Worm (Caenorhabditis elegans): ENCODE results near the gene H23L24.4.

Gene H23L24.4

DNA sequence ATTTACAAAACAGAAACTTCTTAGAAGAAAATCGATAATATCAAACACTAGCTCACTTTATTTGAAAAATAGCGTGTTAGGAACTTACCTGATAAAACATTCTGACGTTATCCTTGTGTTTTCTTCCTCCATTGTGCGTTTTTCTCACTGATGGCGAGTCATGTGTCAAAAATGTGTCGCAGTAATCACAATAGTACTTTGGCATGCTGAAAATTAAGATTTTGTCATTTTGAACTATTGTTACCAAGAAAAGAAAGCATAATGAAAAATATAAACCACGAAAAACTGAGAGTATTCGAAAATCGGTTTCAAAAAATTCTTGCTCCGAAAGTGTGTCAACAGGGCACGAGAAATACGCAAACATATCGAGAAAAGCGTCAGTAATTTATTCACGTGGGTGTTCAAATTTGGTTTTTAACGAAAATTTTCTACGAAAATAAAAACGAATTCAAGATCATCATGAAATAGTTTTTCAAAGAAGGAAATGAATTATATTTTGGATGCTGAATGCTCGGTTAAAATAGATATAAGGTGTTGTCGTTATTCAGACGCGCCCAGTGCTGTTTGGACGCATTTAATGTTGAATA lies 17.7 kb downstream of the H23L24.4 start, which contains the start of gene snrp-3:
TSS of gene snrp-3 (minus strand) at position 206 of the 587 bp plus-strand sequence.
- TF ChIP-seq nfya-1 (tag; optimal IDR thresholded peaks at IDR 0.05) = peak; percentile 63
- no peak for TF ChIP-seq ceh-2 (tag; optimal IDR thresholded peaks at IDR 0.05)
- TF ChIP-seq ceh-31 (tag; optimal IDR thresholded peaks at IDR 0.05) = no peak
- TF ChIP-seq sdc-2 (tag; optimal IDR thresholded peaks at IDR 0.05) = no peak
- TF ChIP-seq dve-1 (tag; optimal IDR thresholded peaks at IDR 0.05) = peak; percentile 19
- no peak for TF ChIP-seq sox-4 (tag; optimal IDR thresholded peaks at IDR 0.05)
- TF ChIP-seq fax-1 (tag; optimal IDR thresholded peaks at IDR 0.05) = no peak
- TF ChIP-seq tbx-2 (tag; optimal IDR thresholded peaks at IDR 0.05) = peak; percentile 8
- TF ChIP-seq pax-1 (tag; optimal IDR thresholded peaks at IDR 0.05) = no peak
- peak; percentile 56 for TF ChIP-seq unc-42 (tag; optimal IDR thresholded peaks at IDR 0.05)
- TF ChIP-seq ceh-18 (tag; optimal IDR thresholded peaks at IDR 0.05) = peak; percentile 60
- TF ChIP-seq ttx-3 (tag; optimal IDR thresholded peaks at IDR 0.05) = no peak
- no peak for TF ChIP-seq ceh-24 (tag; optimal IDR thresholded peaks at IDR 0.05)
- TF ChIP-seq ref-2 (tag; optimal IDR thresholded peaks at IDR 0.05) = no peak
- TF ChIP-seq Y22D7AL.16 (tag; optimal IDR thresholded peaks at IDR 0.05) = no peak
- peak; percentile 12 for TF ChIP-seq ceh-14 (tag; optimal IDR thresholded peaks at IDR 0.05)
- TF ChIP-seq hlh-30 (tag; optimal IDR thresholded peaks at IDR 0.05; ENCODE audit: insufficient read depth) = peak; percentile 80
- no peak for TF ChIP-seq syd-9 (tag; optimal IDR thresholded peaks at IDR 0.05)
- no peak for TF ChIP-seq unc-86 (tag; optimal IDR thresholded peaks at IDR 0.05)
- TF ChIP-seq hlh-15 (tag; optimal IDR thresholded peaks at IDR 0.05) = no peak
- no peak for TF ChIP-seq pros-1 (tag; optimal IDR thresholded peaks at IDR 0.05)
- TF ChIP-seq eyg-1 (tag; optimal IDR thresholded peaks at IDR 0.05) = no peak
- TF ChIP-seq C08G9.2 (tag; optimal IDR thresholded peaks at IDR 0.05) = no peak
- peak; percentile 12 for TF ChIP-seq elt-2 (tag; optimal IDR thresholded peaks at IDR 0.05)
- no peak for TF ChIP-seq elt-4 (tag; optimal IDR thresholded peaks at IDR 0.05)
- no peak for TF ChIP-seq ztf-16 (tag; optimal IDR thresholded peaks at IDR 0.05)
- peak; percentile 42 for TF ChIP-seq unc-55 (GFP tag; optimal IDR thresholded peaks at IDR 0.05)
- no peak for TF ChIP-seq K02D7.2 (tag; optimal IDR thresholded peaks at IDR 0.05)
- TF ChIP-seq hlh-6 (tag; optimal IDR thresholded peaks at IDR 0.05) = no peak
- TF ChIP-seq ceh-6 (GFP tag; optimal IDR thresholded peaks at IDR 0.05) = no peak
- no peak for TF ChIP-seq mec-3 (tag; optimal IDR thresholded peaks at IDR 0.05; ENCODE audit: borderline replicate concordance)
- TF ChIP-seq npax-4 (tag; optimal IDR thresholded peaks at IDR 0.05) = no peak
- no peak for TF ChIP-seq ets-4 (tag; optimal IDR thresholded peaks at IDR 0.05)
- peak; percentile 8 for TF ChIP-seq ama-1 (optimal IDR thresholded peaks at IDR 0.05)
- peak; percentile 9 for TF ChIP-seq ceh-34 (tag; optimal IDR thresholded peaks at IDR 0.05)
- TF ChIP-seq ahr-1 (tag; optimal IDR thresholded peaks at IDR 0.05) = no peak
- TF ChIP-seq che-1 (tag; optimal IDR thresholded peaks at IDR 0.05) = no peak
- TF ChIP-seq T23F11.4 (GFP tag; optimal IDR thresholded peaks at IDR 0.05) = no peak

DNA sequence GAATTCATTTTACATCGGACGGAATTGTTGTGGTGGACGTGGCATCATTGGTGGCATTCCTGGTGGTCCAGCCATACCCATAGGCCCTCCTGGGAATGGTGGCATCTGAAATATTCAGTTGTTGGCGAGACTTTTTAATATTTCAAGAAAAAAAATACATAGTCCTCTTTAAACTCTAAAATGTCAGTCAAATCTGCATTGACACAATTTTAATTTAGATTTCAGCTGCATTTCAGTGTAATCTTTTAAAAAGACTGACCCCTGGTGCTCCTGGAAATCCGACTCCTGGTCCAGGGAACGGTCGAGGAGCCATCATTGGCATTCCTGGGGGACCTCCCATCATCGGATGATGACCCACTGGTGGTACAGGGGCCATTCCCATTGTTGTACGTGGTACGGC lies 18.4 kb downstream of the H23L24.4 start:
- TF ChIP-seq ets-4 (tag; optimal IDR thresholded peaks at IDR 0.05) (no peak), ceh-24 (tag; optimal IDR thresholded peaks at IDR 0.05) (no peak), sox-2 (GFP tag; IDR thresholded peaks at IDR 0.05) (no peak), C38D4.7 (GFP tag; optimal IDR thresholded peaks at IDR 0.05) (no peak), unc-3 (GFP tag; conservative IDR thresholded peaks at IDR 0.05) (no peak), unc-3 (tag; optimal IDR thresholded peaks at IDR 0.05) (no peak), Y22D7AL.16 (tag; optimal IDR thresholded peaks at IDR 0.05) (no peak), ceh-19 (GFP tag; optimal IDR thresholded peaks at IDR 0.05) (no peak)
